Worm (Caenorhabditis elegans): ENCODE measurements around the gene T13C5.2.

Gene T13C5.2

DNA sequence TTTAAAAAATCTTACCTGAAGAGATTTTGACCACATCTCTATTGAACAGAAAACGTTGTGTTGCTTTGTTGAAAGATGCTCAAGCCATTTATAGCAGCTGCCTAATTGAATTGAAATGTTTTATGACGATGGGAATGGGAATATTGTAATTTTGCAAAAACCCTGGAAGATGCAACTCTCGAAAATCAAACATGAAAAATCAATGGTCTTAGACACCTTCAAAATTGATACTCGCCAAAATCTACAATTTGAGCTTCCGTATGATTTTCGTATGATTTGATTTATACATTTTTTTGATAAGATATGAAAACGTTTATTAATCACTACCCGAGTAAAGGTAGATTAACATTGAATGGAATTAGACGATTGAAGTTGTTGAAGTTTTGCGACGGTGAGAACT is 23.7 kb downstream of the T13C5.2 start, which contains the start of gene C14F11.7:
TSS of gene C14F11.7 (minus strand) at position 101 of the 400 bp plus-strand sequence.
- no peak for TF ChIP-seq nfya-1 (tag; optimal IDR thresholded peaks at IDR 0.05)
- TF ChIP-seq ceh-6 (GFP tag; optimal IDR thresholded peaks at IDR 0.05) = no peak
- TF ChIP-seq hlh-13 (GFP tag; optimal IDR thresholded peaks at IDR 0.05) = no peak
- no peak for TF ChIP-seq hlh-30 (tag; optimal IDR thresholded peaks at IDR 0.05; ENCODE audit: insufficient read depth)

DNA sequence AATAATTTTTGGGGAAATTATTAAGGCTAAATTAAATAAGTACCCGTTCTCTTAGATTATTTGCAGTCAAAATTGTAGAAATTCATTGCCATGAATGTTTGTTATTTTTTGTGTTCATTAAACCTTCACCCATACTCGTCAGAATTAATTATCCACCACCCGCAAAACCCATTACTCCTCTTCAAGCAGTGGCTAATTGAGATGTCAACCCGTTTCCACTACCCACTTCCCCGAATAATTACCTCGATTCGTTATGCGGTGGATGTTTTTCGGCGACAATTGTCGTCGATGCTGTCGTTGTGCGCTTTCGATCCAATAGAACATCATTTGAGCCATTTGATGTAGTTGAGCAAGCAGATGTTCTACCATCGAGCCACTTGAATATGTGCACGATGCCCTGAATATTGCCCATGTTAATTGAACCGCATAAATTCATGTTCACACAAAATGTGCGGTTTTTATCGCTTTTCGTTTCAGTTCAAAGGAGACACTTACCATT is 26.6 kb downstream of the T13C5.2 start:
- TF ChIP-seq tbx-2 (tag; optimal IDR thresholded peaks at IDR 0.05) = no peak
- TF ChIP-seq unc-42 (tag; optimal IDR thresholded peaks at IDR 0.05) = peak; percentile 77
- TF ChIP-seq ceh-31 (tag; optimal IDR thresholded peaks at IDR 0.05) = peak; percentile 33

DNA sequence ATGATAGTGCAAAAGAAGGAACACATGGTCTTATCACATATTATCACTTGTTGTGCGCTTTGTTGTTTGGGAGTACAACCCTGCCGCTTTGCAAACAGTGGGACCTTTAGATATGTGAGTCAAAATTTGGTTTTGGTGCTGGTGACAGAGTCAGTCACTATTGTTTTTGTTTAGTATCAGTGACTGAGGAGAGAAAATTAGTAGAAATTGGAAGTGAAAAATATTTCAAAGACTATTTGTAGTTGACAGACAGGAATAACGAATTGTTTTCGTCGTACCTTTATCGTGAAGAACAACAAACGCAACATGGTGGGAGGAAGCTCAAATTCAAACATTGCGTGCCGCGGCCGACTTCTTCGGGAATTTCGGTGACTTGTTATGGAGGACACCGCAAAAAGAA is 31.7 kb downstream of the T13C5.2 start, which contains the start of gene lrch-1:
TSS of gene lrch-1 (minus strand) at position 101 of the 400 bp plus-strand sequence.
- TF ChIP-seq elt-2 (tag; optimal IDR thresholded peaks at IDR 0.05) = peak; percentile 29
- no peak for TF ChIP-seq ceh-31 (tag; optimal IDR thresholded peaks at IDR 0.05)
- TF ChIP-seq nfya-1 (tag; optimal IDR thresholded peaks at IDR 0.05) = no peak

DNA sequence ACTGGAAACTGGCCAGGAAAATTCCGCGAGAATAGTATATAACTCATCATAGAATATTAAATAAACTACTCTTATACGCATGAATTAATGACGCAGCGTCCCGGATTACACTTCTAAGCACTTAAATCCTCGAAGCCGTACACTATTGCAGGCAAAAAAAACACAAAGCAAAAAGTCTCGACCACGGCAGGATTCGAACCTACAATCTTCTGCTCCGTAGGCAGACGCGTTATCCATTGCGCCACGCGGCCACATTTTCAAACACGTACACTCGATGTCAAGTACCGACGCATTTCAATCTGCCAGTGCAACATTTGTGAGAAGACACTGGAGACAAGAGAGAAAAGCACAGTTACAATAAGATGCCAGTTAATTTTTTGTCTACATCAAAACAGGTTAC is 35.1 kb downstream of the T13C5.2 start:
- TF ChIP-seq ceh-34 (tag; optimal IDR thresholded peaks at IDR 0.05) = peak; percentile 32
- TF ChIP-seq gmeb-2 (tag; optimal IDR thresholded peaks at IDR 0.05) = peak; percentile 40
- TF ChIP-seq unc-3 (GFP tag; conservative IDR thresholded peaks at IDR 0.05) = 0 out of 2 replicates have a peak, but pooled peaks have one; percentile 18
- no peak for TF ChIP-seq unc-3 (tag; optimal IDR thresholded peaks at IDR 0.05)
- TF ChIP-seq syd-9 (tag; optimal IDR thresholded peaks at IDR 0.05) = peak; percentile 52
- TF ChIP-seq ceh-24 (tag; optimal IDR thresholded peaks at IDR 0.05) = peak; percentile 4
- peak; percentile 35 for TF ChIP-seq hlh-15 (tag; optimal IDR thresholded peaks at IDR 0.05)
- TF ChIP-seq F13H6.1 (tag; optimal IDR thresholded peaks at IDR 0.05) = peak; percentile 13
- TF ChIP-seq hlh-13 (GFP tag; optimal IDR thresholded peaks at IDR 0.05) = peak; percentile 35
- TF ChIP-seq sdc-2 (tag; optimal IDR thresholded peaks at IDR 0.05) = peak; percentile 33
- TF ChIP-seq odd-2 (tag; optimal IDR thresholded peaks at IDR 0.05) = no peak
- no peak for TF ChIP-seq zip-5 (tag; optimal IDR thresholded peaks at IDR 0.05)
- peak; percentile 42 for TF ChIP-seq ref-2 (tag; optimal IDR thresholded peaks at IDR 0.05)
- peak; percentile 61 for TF ChIP-seq ceh-18 (tag; optimal IDR thresholded peaks at IDR 0.05)
- peak; percentile 36 for TF ChIP-seq elt-2 (tag; optimal IDR thresholded peaks at IDR 0.05)
- TF ChIP-seq T23F11.4 (GFP tag; optimal IDR thresholded peaks at IDR 0.05) = peak; percentile 53
- peak; percentile 47 for TF ChIP-seq madf-2 (tag; optimal IDR thresholded peaks at IDR 0.05)
- no peak for TF ChIP-seq tbx-7 (tag; optimal IDR thresholded peaks at IDR 0.05)
- peak; percentile 53; the same call in 1 of the 2 replicates for TF ChIP-seq ceh-45 (GFP tag; IDR thresholded peaks at IDR 0.05)
- peak; percentile 63 for TF ChIP-seq dve-1 (tag; optimal IDR thresholded peaks at IDR 0.05)
- TF ChIP-seq nhr-11 (tag; optimal IDR thresholded peaks at IDR 0.05) = no peak
- no peak for TF ChIP-seq elt-4 (tag; optimal IDR thresholded peaks at IDR 0.05)
- TF ChIP-seq che-1 (tag; optimal IDR thresholded peaks at IDR 0.05) = peak; percentile 62
- TF ChIP-seq C38D4.7 (GFP tag; optimal IDR thresholded peaks at IDR 0.05) = peak; percentile 50
- peak; percentile 69 for TF ChIP-seq ceh-6 (GFP tag; optimal IDR thresholded peaks at IDR 0.05)
- TF ChIP-seq pat-9 (tag; optimal IDR thresholded peaks at IDR 0.05) = peak; percentile 12
- TF ChIP-seq hlh-30 (tag; optimal IDR thresholded peaks at IDR 0.05; ENCODE audit: insufficient read depth) = no peak
- TF ChIP-seq lin-11 (tag; optimal IDR thresholded peaks at IDR 0.05) = peak; percentile 35
- TF ChIP-seq ceh-14 (tag; optimal IDR thresholded peaks at IDR 0.05) = peak; percentile 45
- no peak for TF ChIP-seq ceh-9 (tag; optimal IDR thresholded peaks at IDR 0.05)
- TF ChIP-seq fax-1 (tag; optimal IDR thresholded peaks at IDR 0.05) = peak; percentile 48
- TF ChIP-seq ztf-16 (tag; optimal IDR thresholded peaks at IDR 0.05) = peak; percentile 22
- TF ChIP-seq K09A11.1 (tag; optimal IDR thresholded peaks at IDR 0.05; ENCODE audit: insufficient read depth) = no peak
- TF ChIP-seq sox-2 (GFP tag; IDR thresholded peaks at IDR 0.05) = no peak
- TF ChIP-seq C08G9.2 (tag; optimal IDR thresholded peaks at IDR 0.05) = peak; percentile 52
- peak; percentile 2 for TF ChIP-seq fkh-6 (tag; optimal IDR thresholded peaks at IDR 0.05)
- TF ChIP-seq pros-1 (tag; optimal IDR thresholded peaks at IDR 0.05) = no peak
- peak; percentile 36 for TF ChIP-seq tbx-2 (tag; optimal IDR thresholded peaks at IDR 0.05)
- TF ChIP-seq ttx-3 (tag; optimal IDR thresholded peaks at IDR 0.05) = peak; percentile 22
- no peak for TF ChIP-seq ceh-48 (tag; optimal IDR thresholded peaks at IDR 0.05)

Measured in whole organism, late embryonic.